Worm (Caenorhabditis elegans): ENCODE measurements around the gene F37C4.5.
A peak's percentile ranks its signal among the peaks of the same experiment; 100 is the strongest.

DNA sequence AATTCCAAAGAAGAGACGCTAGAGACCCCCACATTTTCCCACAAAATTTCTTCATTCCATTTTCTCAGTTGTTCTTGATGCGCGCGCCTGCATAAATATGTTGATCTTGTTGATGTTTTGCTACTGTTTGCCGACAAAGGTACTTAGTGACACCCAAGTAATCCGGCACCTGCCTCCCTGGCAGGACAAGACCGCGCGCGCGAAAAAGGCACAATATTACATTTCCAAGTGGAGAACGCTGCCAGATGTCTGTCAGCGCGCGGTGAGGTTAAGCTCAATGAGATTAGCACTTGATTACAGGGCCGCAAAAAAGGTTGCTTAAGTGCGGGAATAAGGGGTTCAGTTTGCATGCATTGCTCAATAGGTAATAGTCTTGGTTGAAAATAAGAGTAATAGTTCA is 32.0 kb downstream of the F37C4.5 start:
- TF ChIP-seq ceh-36 (tag; optimal IDR thresholded peaks at IDR 0.05) (peak; percentile 47), scrt-1 (GFP tag; IDR thresholded peaks at IDR 0.05) (no peak), flt-1 (GFP tag; IDR thresholded peaks at IDR 0.05) (no peak), hnd-1 (tag; optimal IDR thresholded peaks at IDR 0.05) (no peak), ama-1 (optimal IDR thresholded peaks at IDR 0.05) (no peak)
